Fruit fly (Drosophila melanogaster) Kc167 (cell line): ENCODE measurements around the gene CG43922.

ENCODE experiments used
- Myc ChIP-seq: fragments of >200 bp; optimal IDR thresholded peaks from 2 replicates; lab custom pipeline; 2017; ENCODE audit warnings: missing external identifiers
- Sin3A ChIP-seq: fragments of >200 bp; optimal IDR thresholded peaks from 2 replicates; lab custom pipeline; 2018; ENCODE audit warnings: missing external identifiers
- h ChIP-seq: fragments of >200 bp; optimal IDR thresholded peaks from 3 replicates; lab custom pipeline; 2018; ENCODE audit warnings: missing external identifiers
- insv ChIP-seq: fragments of >200 bp; optimal IDR thresholded peaks from 3 replicates; lab custom pipeline; 2018; ENCODE audit warnings: missing external identifiers
- psq ChIP-seq: fragments of >200 bp; optimal IDR thresholded peaks from 2 replicates; lab custom pipeline; 2017; ENCODE audit warnings: missing external identifiers
- ttk ChIP-seq: sonication (Bioruptor generic); optimal IDR thresholded peaks from 2 replicates; lab custom pipeline; 2017; ENCODE audit warnings: missing external identifiers

CG43922 gene

dm6 chr2L:6341246-6341645 lies 32.7 kb upstream of the CG43922 start:
- TF ChIP-seq insv (lab: Kevin White, UChicago) (no peak), Myc (no peak), Sin3A (lab: Kevin White, UChicago) (no peak), psq (lab: Kevin White, UChicago) (no peak), ttk (lab: Kevin White, UChicago) (no peak), h (lab: Kevin White, UChicago) (no peak)

dm6 chr2L:6340222-6340725 lies 31.7 kb upstream of the CG43922 start:
- no peak for TF ChIP-seq ttk (lab: Kevin White, UChicago)
- no peak for TF ChIP-seq insv (lab: Kevin White, UChicago)
- no peak for TF ChIP-seq psq (lab: Kevin White, UChicago)
- TF ChIP-seq Sin3A (lab: Kevin White, UChicago), result no peak

dm6 chr2L:6339010-6339897 lies 30.7 kb upstream of the CG43922 start:
- TF ChIP-seq Myc (no peak), Sin3A (lab: Kevin White, UChicago) (no peak), ttk (lab: Kevin White, UChicago) (no peak), psq (lab: Kevin White, UChicago) (no peak), insv (lab: Kevin White, UChicago) (no peak), h (lab: Kevin White, UChicago) (no peak)

DNA sequence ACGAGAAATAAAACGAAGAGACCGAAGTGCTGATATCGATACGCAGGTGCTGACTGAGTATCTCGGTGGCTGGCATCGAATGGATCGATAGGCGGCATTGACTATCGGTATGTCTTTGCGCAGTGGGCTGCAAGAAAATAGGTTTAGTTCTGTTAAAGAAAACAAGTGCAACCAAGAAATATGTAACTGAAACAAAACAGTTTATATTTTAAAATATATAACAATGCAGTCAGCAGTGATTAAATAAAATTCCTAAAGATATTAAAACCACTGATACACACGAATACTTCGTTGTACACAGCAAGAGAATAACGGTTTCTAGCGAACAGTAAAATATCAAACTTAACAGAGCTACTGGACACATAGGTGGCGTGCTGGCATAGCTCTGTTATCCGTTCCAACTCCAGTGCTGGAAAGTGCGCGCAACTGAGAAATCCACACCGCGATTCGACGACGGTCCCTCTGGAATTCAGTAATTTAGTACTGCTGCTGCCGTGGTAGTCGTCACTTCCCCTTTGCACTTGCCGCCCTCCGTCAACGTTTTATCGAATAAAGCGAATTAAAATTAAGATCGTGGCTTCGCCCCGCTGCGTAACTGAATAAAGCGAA lies 29.9 kb upstream of the CG43922 start, which contains the start of the genes Pez and Cpr:
Gene Pez, minus strand, starts transcription at position 305 of the 609 bp plus-strand sequence.
Gene Cpr, plus strand, starts transcription at position 470 of the 609 bp plus-strand sequence.
- no peak for TF ChIP-seq ttk (lab: Kevin White, UChicago)
- no peak for TF ChIP-seq Sin3A (lab: Kevin White, UChicago)
- TF ChIP-seq Myc, result no peak
- TF ChIP-seq psq (lab: Kevin White, UChicago), result no peak
- no peak for TF ChIP-seq insv (lab: Kevin White, UChicago)
- TF ChIP-seq h (lab: Kevin White, UChicago), result no peak

DNA sequence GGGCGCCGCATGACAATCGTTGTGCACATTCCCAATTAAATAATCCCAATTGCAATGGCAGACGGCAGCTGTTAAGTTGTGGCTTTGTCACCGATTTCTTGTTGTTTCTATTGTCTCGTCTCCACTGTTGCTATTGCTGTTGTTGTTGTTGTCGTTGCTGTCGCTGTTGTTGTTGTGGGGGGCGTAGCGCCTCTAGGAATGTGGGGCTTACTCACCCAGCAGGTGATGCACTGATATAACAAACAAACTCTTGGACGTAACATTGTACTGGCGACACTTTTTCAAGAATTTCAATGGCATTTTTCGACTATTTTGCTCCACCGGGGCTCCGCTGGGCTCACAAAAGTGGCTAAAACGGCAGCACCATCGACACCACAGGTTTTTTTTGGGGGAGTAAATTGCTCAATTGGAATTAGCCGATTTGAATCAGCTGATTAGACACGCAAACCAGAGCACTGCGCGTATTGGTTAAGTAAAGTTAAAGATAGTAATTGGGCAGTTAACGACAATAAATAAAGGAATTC lies 29.4 kb upstream of the CG43922 start:
- TF ChIP-seq ttk (lab: Kevin White, UChicago) (no peak), psq (lab: Kevin White, UChicago) (no peak), insv (lab: Kevin White, UChicago) (no peak), h (lab: Kevin White, UChicago) (no peak), Myc (no peak), Sin3A (lab: Kevin White, UChicago) (no peak)

DNA sequence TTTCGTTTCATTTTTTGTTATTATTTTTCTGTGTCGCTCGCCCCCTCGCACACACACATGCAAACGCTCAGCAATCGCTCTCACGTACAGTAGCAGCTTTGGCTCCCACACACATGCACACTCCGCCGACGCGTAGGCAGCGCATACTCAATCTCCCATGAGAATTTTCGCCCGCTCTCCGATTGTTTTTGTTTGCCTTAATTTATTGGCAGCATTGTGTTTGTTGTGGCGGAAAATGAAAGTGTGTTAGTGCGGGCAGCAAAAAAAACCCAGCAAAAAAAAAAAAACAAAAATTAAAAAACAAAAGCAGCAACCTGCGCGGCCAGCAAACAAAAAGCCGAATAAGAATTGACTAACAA lies 15.8 kb upstream of the CG43922 start:
- no peak for TF ChIP-seq Myc

dm6 chr2L:6323536-6324385 lies 15.2 kb upstream of the CG43922 start, which contains the start of gene PDZ-GEF:
TSS of gene PDZ-GEF (plus strand) at chr2L:6323767.
- TF ChIP-seq Sin3A (lab: Kevin White, UChicago) (no peak), h (lab: Kevin White, UChicago) (no peak), insv (lab: Kevin White, UChicago) (no peak), Myc (no peak), ttk (lab: Kevin White, UChicago) (no peak), psq (lab: Kevin White, UChicago) (no peak)

dm6 chr2L:6319068-6319467 lies 10.5 kb upstream of the CG43922 start:
- no peak for TF ChIP-seq Myc
- TF ChIP-seq insv (lab: Kevin White, UChicago), result no peak
- no peak for TF ChIP-seq Sin3A (lab: Kevin White, UChicago)
- no peak for TF ChIP-seq ttk (lab: Kevin White, UChicago)
- no peak for TF ChIP-seq psq (lab: Kevin White, UChicago)
- TF ChIP-seq h (lab: Kevin White, UChicago), result no peak

- TF ChIP-seq psq (lab: Kevin White, UChicago) (no peak), h (lab: Kevin White, UChicago) (no peak), insv (lab: Kevin White, UChicago) (no peak)
Measured at dm6 chr2L:6309879-6310278, 1.3 kb upstream of the CG43922 start.

DNA sequence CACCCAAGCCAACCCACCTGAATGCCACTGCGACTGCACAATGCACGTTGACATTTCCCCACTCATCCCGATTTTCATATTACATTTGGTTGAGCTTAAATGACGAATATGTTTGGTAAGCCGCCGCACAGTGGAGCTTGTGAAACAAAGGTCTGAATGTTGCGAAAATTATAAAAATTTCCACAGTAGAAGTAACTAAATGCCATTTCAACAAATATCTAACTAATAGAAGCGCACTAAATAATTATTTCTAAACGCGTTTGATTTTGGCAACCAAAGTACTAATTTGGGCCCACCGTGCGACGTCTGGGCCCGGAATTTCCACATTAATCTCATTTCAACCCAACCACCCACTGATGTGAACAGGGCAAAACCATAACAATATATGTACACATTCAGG lies 1.7 kb downstream of the CG43922 start:
- TF ChIP-seq Sin3A (lab: Kevin White, UChicago), result no peak
- no peak for TF ChIP-seq psq (lab: Kevin White, UChicago)
- TF ChIP-seq h (lab: Kevin White, UChicago), result no peak
- no peak for TF ChIP-seq ttk (lab: Kevin White, UChicago)
- TF ChIP-seq Myc, result no peak
- TF ChIP-seq insv (lab: Kevin White, UChicago), result no peak

DNA sequence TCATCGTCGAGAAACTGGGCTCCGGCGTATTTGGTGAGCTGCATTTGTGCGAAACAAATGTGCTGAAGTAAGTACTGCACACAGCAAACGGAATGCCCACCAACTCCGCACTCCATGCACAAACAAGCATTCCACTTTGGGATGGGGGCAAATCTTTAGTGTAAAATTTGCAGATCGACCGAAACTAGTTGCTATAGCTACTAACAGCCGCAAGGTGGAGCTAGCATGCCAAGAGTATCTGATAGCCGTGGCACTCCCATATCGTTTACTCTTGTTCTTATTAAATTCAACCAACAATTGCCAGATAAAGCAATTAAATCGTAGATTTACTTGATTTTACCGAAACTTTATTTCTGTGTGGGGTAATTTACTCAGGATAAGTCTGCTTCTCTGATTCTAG lies 6.9 kb downstream of the CG43922 start:
- TF ChIP-seq ttk (lab: Kevin White, UChicago) (no peak), insv (lab: Kevin White, UChicago) (no peak), Sin3A (lab: Kevin White, UChicago) (no peak), psq (lab: Kevin White, UChicago) (no peak), Myc (no peak), h (lab: Kevin White, UChicago) (no peak)
